Worm (Caenorhabditis elegans): ENCODE results near the gene pqn-29.

- TF ChIP-seq lsy-2 (tag; optimal IDR thresholded peaks at IDR 0.05) (peak in 1 of 2 experiments; percentile 36), lin-13 (GFP tag; optimal IDR thresholded peaks at IDR 0.05) (no peak), ZK546.5 (tag; optimal IDR thresholded peaks at IDR 0.05) (no peak), elt-1 (tag; optimal IDR thresholded peaks at IDR 0.05) (no peak), skn-1 (tag; optimal IDR thresholded peaks at IDR 0.05) (no peak), nhr-21 (tag; optimal IDR thresholded peaks at IDR 0.05) (no peak)
Observed at ce11 chrIII:4612334-4612953, 33.7 kb downstream of the pqn-29 start, which contains the start of gene sel-2.
